Worm (Caenorhabditis elegans) whole organism, L1 larva: ENCODE data around the gene unc-23.
"Not testable (repeated sequence)": the region's sequence is repeated elsewhere in the genome, so short reads cannot be mapped to it uniquely, and the experiment has no call there.

Source experiments
- alr-1 ChIP-seq: fragments of 200-800 bp; sonication (Bioruptor generic); optimal IDR thresholded peaks from 2 replicates; lab custom pipeline; 2018; ENCODE audit warnings: borderline replicate concordance, mild to moderate bottlenecking, missing genetic modification characterization, missing compliant biosample characterization
- mep-1 ChIP-seq: fragments of 150-350 bp; optimal IDR thresholded peaks from 2 replicates; lab custom pipeline; 2014; ENCODE audit warnings: missing biosample characterization, missing genetic modification characterization
- tbx-2 ChIP-seq: sonication (generic microtip); optimal IDR thresholded peaks from 2 replicates; lab custom pipeline; 2016; ENCODE audit warnings: missing genetic modification characterization, missing compliant biosample characterization
- unc-86 ChIP-seq: sonication (generic microtip); optimal IDR thresholded peaks from 2 replicates; lab custom pipeline; 2016; ENCODE audit warnings: missing genetic modification characterization, missing compliant biosample characterization

- not testable (repeated sequence) for TF ChIP-seq unc-86, tbx-2, alr-1, mep-1 (tag; lab: Kevin White, UChicago)
Measured at ce11 chrV:8923976-8924375, 12.2 kb upstream of the unc-23 start.
